Worm (Caenorhabditis elegans) whole organism, L3 larva: ENCODE results near the gene cec-1.
A peak's percentile ranks its signal among the peaks of the same experiment; 100 is the strongest.

ENCODE experiments used
- R02D3.7 ChIP-seq: fragments of 150-350 bp; optimal IDR thresholded peaks from 2 replicates; lab custom pipeline; 2014; ENCODE audit warnings: missing biosample characterization, missing genetic modification characterization
- ZK546.5 ChIP-seq: sonication (generic microtip); optimal IDR thresholded peaks from 2 replicates; lab custom pipeline; 2017; ENCODE audit warnings: missing biosample characterization, missing genetic modification characterization
- aly-2 ChIP-seq: fragments of 150-350 bp; optimal IDR thresholded peaks from 2 replicates; lab custom pipeline; 2014; ENCODE audit warnings: missing biosample characterization, missing genetic modification characterization
- ama-1 ChIP-seq: fragments of 150-350 bp; optimal IDR thresholded peaks from 2 replicates; lab custom pipeline; 2018
- ceh-16 ChIP-seq: sonication (generic microtip); optimal IDR thresholded peaks from 2 replicates; lab custom pipeline; 2017; ENCODE audit warnings: missing biosample characterization, missing genetic modification characterization
- ceh-28 ChIP-seq: fragments of 150-350 bp; optimal IDR thresholded peaks from 2 replicates; lab custom pipeline; 2014; ENCODE audit warnings: missing biosample characterization, missing genetic modification reagents, missing genetic modification characterization
- ceh-82 ChIP-seq: fragments of 150-350 bp; optimal IDR thresholded peaks from 2 replicates; lab custom pipeline; 2014; ENCODE audit warnings: missing biosample characterization, missing genetic modification characterization
- ceh-9 ChIP-seq: sonication (generic microtip); optimal IDR thresholded peaks from 2 replicates; lab custom pipeline; 2018; ENCODE audit warnings: missing biosample characterization, missing genetic modification characterization
- daf-12 ChIP-seq: fragments of 150-350 bp; optimal IDR thresholded peaks from 2 replicates; lab custom pipeline; 2014; ENCODE audit warnings: missing biosample characterization, missing genetic modification reagents, missing genetic modification characterization
- egl-27 ChIP-seq: sonication (generic microtip); optimal IDR thresholded peaks from 4 replicates; lab custom pipeline; 2017; ENCODE audit warnings: missing biosample characterization, missing genetic modification reagents, missing genetic modification characterization
- egl-5 ChIP-seq: fragments of 150-350 bp; optimal IDR thresholded peaks from 2 replicates; lab custom pipeline; 2017; ENCODE audit warnings: missing biosample characterization, missing genetic modification reagents, missing genetic modification characterization, inconsistent platforms
- elt-1 ChIP-seq: fragments of 150-350 bp; optimal IDR thresholded peaks from 2 replicates; lab custom pipeline; 2014; ENCODE audit warnings: missing biosample characterization, missing genetic modification characterization
- elt-2 ChIP-seq: sonication (generic microtip); optimal IDR thresholded peaks from 2 replicates; lab custom pipeline; 2016; ENCODE audit warnings: missing genetic modification reagents, mild to moderate bottlenecking, missing genetic modification characterization, missing compliant biosample characterization
- elt-3 ChIP-seq, 3 experiments: fragments of 150-350 bp in 1 of 3; sonication (generic microtip) in 2 of 3; optimal IDR thresholded peaks; 2 replicates in 2 of 3; 4 replicates in 1 of 3; lab custom pipeline; 2014 to 2017; ENCODE audit warnings: missing biosample characterization in 3 of 3, missing genetic modification characterization in 3 of 3
- eor-1 ChIP-seq, 2 experiments: fragments of 150-350 bp; optimal IDR thresholded peaks; 2 replicates each; lab custom pipeline; 2014 to 2018; ENCODE audit warnings: missing biosample characterization in 2 of 2, missing genetic modification characterization in 2 of 2
- fkh-10 ChIP-seq: sonication (generic microtip); optimal IDR thresholded peaks from 2 replicates; lab custom pipeline; 2017; ENCODE audit warnings: missing biosample characterization, missing genetic modification reagents, missing genetic modification characterization
- fkh-2 ChIP-seq: fragments of 150-350 bp; optimal IDR thresholded peaks from 2 replicates; lab custom pipeline; 2014; ENCODE audit warnings: missing biosample characterization, missing genetic modification reagents, missing genetic modification characterization
- fos-1 ChIP-seq: fragments of 150-350 bp; optimal IDR thresholded peaks from 2 replicates; lab custom pipeline; 2014; ENCODE audit warnings: missing biosample characterization, missing genetic modification characterization
- hmg-11 ChIP-seq: sonication (generic microtip); optimal IDR thresholded peaks from 2 replicates; lab custom pipeline; 2016; ENCODE audit warnings: missing genetic modification characterization, missing compliant biosample characterization
- jun-1 ChIP-seq: fragments of 150-350 bp; optimal IDR thresholded peaks from 2 replicates; lab custom pipeline; 2014; ENCODE audit warnings: missing biosample characterization, missing genetic modification reagents, missing genetic modification characterization
- lin-15B ChIP-seq: fragments of 150-350 bp; optimal IDR thresholded peaks from 2 replicates; lab custom pipeline; 2014; ENCODE audit warnings: missing biosample characterization, missing genetic modification characterization
- lin-39 ChIP-seq: fragments of 150-350 bp; optimal IDR thresholded peaks from 2 replicates; lab custom pipeline; 2018; ENCODE audit warnings: missing biosample characterization, missing genetic modification reagents, missing genetic modification characterization
- lsy-12 ChIP-seq: sonication (generic microtip); optimal IDR thresholded peaks from 2 replicates; lab custom pipeline; 2016; ENCODE audit warnings: mild to moderate bottlenecking, missing genetic modification characterization, missing compliant biosample characterization
- mdl-1 ChIP-seq: fragments of 150-350 bp; optimal IDR thresholded peaks from 2 replicates; lab custom pipeline; 2014; ENCODE audit warnings: missing biosample characterization, missing genetic modification characterization
- mml-1 ChIP-seq: fragments of 150-350 bp; sonication (generic microtip); optimal IDR thresholded peaks from 3 replicates; lab custom pipeline; 2014; ENCODE audit warnings: missing biosample characterization, missing genetic modification characterization
- nfya-1 ChIP-seq: sonication (generic microtip); optimal IDR thresholded peaks from 2 replicates; lab custom pipeline; 2017; ENCODE audit warnings: missing genetic modification characterization, mild to moderate bottlenecking, missing compliant biosample characterization, antibody characterized with exemption, moderate library complexity; ENCODE audit not compliant: insufficient read depth
- nhr-11 ChIP-seq: fragments of 150-350 bp; optimal IDR thresholded peaks from 2 replicates; lab custom pipeline; 2014; ENCODE audit warnings: missing biosample characterization, missing genetic modification characterization
- nhr-12 ChIP-seq: fragments of 150-350 bp; optimal IDR thresholded peaks from 2 replicates; lab custom pipeline; 2014; ENCODE audit warnings: missing biosample characterization, missing genetic modification characterization
- nhr-23 ChIP-seq: fragments of 150-350 bp; optimal IDR thresholded peaks from 2 replicates; lab custom pipeline; 2014; ENCODE audit warnings: missing biosample characterization, missing genetic modification reagents, missing genetic modification characterization
- nhr-237 ChIP-seq: fragments of 150-350 bp; optimal IDR thresholded peaks from 2 replicates; lab custom pipeline; 2014; ENCODE audit warnings: missing biosample characterization, missing genetic modification characterization
- nhr-25 ChIP-seq: sonication (generic microtip); optimal IDR thresholded peaks from 2 replicates; lab custom pipeline; 2017; ENCODE audit warnings: missing biosample characterization, missing genetic modification characterization
- nhr-28 ChIP-seq: fragments of 150-350 bp; optimal IDR thresholded peaks from 2 replicates; lab custom pipeline; 2014; ENCODE audit warnings: missing biosample characterization, missing genetic modification characterization
- nhr-43 ChIP-seq: sonication (generic microtip); optimal IDR thresholded peaks from 2 replicates; lab custom pipeline; 2016; ENCODE audit warnings: mild to moderate bottlenecking, missing genetic modification characterization, missing compliant biosample characterization; ENCODE audit not compliant: poor library complexity, severe bottlenecking
- nhr-67 ChIP-seq: fragments of 150-350 bp; optimal IDR thresholded peaks from 2 replicates; lab custom pipeline; 2014; ENCODE audit warnings: missing biosample characterization, missing genetic modification characterization
- nhr-77 ChIP-seq: fragments of 150-350 bp; optimal IDR thresholded peaks from 2 replicates; lab custom pipeline; 2014; ENCODE audit warnings: missing biosample characterization, missing genetic modification characterization
- pha-4 ChIP-seq: fragments of 150-350 bp; optimal IDR thresholded peaks from 2 replicates; lab custom pipeline; 2014; ENCODE audit warnings: missing biosample characterization, missing genetic modification reagents, missing genetic modification characterization
- pqm-1 ChIP-seq: fragments of 150-350 bp; optimal IDR thresholded peaks from 2 replicates; lab custom pipeline; 2017; ENCODE audit warnings: missing biosample characterization, missing genetic modification characterization, inconsistent platforms
- sea-2 ChIP-seq: fragments of 150-350 bp; sonication (generic microtip); optimal IDR thresholded peaks from 4 replicates; lab custom pipeline; 2014; ENCODE audit warnings: missing biosample characterization, missing genetic modification reagents, missing genetic modification characterization
- skn-1 ChIP-seq: fragments of 150-350 bp; optimal IDR thresholded peaks from 2 replicates; lab custom pipeline; 2014; ENCODE audit warnings: missing biosample characterization, missing genetic modification characterization
- tbx-2 ChIP-seq: sonication (generic microtip); optimal IDR thresholded peaks from 2 replicates; lab custom pipeline; 2016; ENCODE audit warnings: mild to moderate bottlenecking, missing genetic modification characterization, missing compliant biosample characterization
- unc-39 ChIP-seq: sonication (generic microtip); optimal IDR thresholded peaks from 4 replicates; lab custom pipeline; 2017; ENCODE audit warnings: missing biosample characterization, missing genetic modification characterization
- unc-62 ChIP-seq: fragments of 150-350 bp; sonication (generic microtip); optimal IDR thresholded peaks from 4 replicates; lab custom pipeline; 2014; ENCODE audit warnings: missing biosample characterization, missing genetic modification reagents, missing genetic modification characterization
- zag-1 ChIP-seq: fragments of 150-350 bp; optimal IDR thresholded peaks from 2 replicates; lab custom pipeline; 2014; ENCODE audit warnings: missing biosample characterization, missing genetic modification characterization
- ztf-11 ChIP-seq: fragments of 150-350 bp; optimal IDR thresholded peaks from 2 replicates; lab custom pipeline; 2014; ENCODE audit warnings: missing biosample characterization, missing genetic modification characterization
- ztf-4 ChIP-seq: fragments of 150-350 bp; optimal IDR thresholded peaks from 2 replicates; lab custom pipeline; 2014; ENCODE audit warnings: missing biosample characterization, missing genetic modification characterization

Gene cec-1

ce11 chrIII:8425076-8425475 lies 1.1 kb upstream of the cec-1 start (continued):
- no peak for TF ChIP-seq unc-62 (GFP tag; lab: Kevin White, UChicago)

- TF ChIP-seq daf-12 (tag; lab: Kevin White, UChicago) (no peak), eor-1 (tag; optimal IDR thresholded peaks at IDR 0.05; lab: Kevin White, UChicago) (no peak), ceh-82 (tag; lab: Kevin White, UChicago) (no peak), nhr-23 (tag; lab: Kevin White, UChicago) (no peak), hmg-11 (tag; lab: Kevin White, UChicago) (no peak), nfya-1 (peak; percentile 38), sea-2 (no peak), tbx-2 (tag; lab: Kevin White, UChicago) (no peak), zag-1 (tag; lab: Kevin White, UChicago) (no peak), lin-39 (no peak), pha-4 (peak; percentile 46), nhr-25 (tag; lab: Kevin White, UChicago) (no peak), elt-2 (no peak), fos-1 (tag; lab: Kevin White, UChicago) (no peak), ceh-28 (tag; lab: Kevin White, UChicago) (no peak), ztf-11 (tag; lab: Kevin White, UChicago) (no peak), nhr-237 (no peak)
Measured at ce11 chrIII:8429035-8429434, 2.9 kb downstream of the cec-1 start, which contains the start of gene ZK1236.1. Gene ZK1236.1, plus strand, starts transcription at chrIII:8429297.

- no peak for TF ChIP-seq elt-3 (tag; optimal IDR thresholded peaks at IDR 0.05; lab: Kevin White, UChicago)
- no peak for TF ChIP-seq elt-1
- TF ChIP-seq ceh-28 (tag; lab: Kevin White, UChicago) = no peak
- TF ChIP-seq nhr-43 (tag; lab: Kevin White, UChicago) = no peak
- no peak for TF ChIP-seq egl-27 (tag; lab: Kevin White, UChicago)
- no peak for TF ChIP-seq jun-1 (tag; lab: Kevin White, UChicago)
- TF ChIP-seq nhr-23 (tag; lab: Kevin White, UChicago) = no peak
- TF ChIP-seq ztf-11 (tag; lab: Kevin White, UChicago) = no peak
- no peak for TF ChIP-seq daf-12 (tag; lab: Kevin White, UChicago)
- no peak for TF ChIP-seq nhr-77 (tag; lab: Kevin White, UChicago)
- no peak for TF ChIP-seq mdl-1 (tag; lab: Kevin White, UChicago)
Measured at ce11 chrIII:8429497-8429896, 3.4 kb downstream of the cec-1 start.

ce11 chrIII:8432143-8432542 lies 6.0 kb downstream of the cec-1 start, which contains the start of gene ZK1236.5:
Gene ZK1236.5, minus strand, starts transcription at chrIII:8432214.
- TF ChIP-seq pha-4 = peak; percentile 68
- TF ChIP-seq mml-1 = no peak
- no peak for TF ChIP-seq ceh-82 (tag; lab: Kevin White, UChicago)
- no peak for TF ChIP-seq ZK546.5 (tag; lab: Kevin White, UChicago)
- TF ChIP-seq daf-12 (tag; lab: Kevin White, UChicago) = no peak
- TF ChIP-seq nhr-25 (tag; lab: Kevin White, UChicago) = no peak
- TF ChIP-seq nhr-11 (tag; lab: Kevin White, UChicago) = no peak
- peak; percentile 95 for TF ChIP-seq R02D3.7 (tag; lab: Kevin White, UChicago)
- TF ChIP-seq ceh-16 (tag; lab: Kevin White, UChicago) = no peak
- TF ChIP-seq nfya-1 = peak; percentile 56
- no peak for TF ChIP-seq lin-39
- no peak for TF ChIP-seq pqm-1
- no peak for TF ChIP-seq egl-5
- TF ChIP-seq nhr-28 (tag; lab: Kevin White, UChicago) = no peak
- TF ChIP-seq mdl-1 (tag; lab: Kevin White, UChicago) = no peak
- TF ChIP-seq elt-1 = no peak
- TF ChIP-seq lsy-12 (tag; lab: Kevin White, UChicago) = no peak
- no peak for TF ChIP-seq unc-62 (GFP tag; lab: Kevin White, UChicago)
- no peak for TF ChIP-seq nhr-237
- peak; percentile 25 for TF ChIP-seq hmg-11 (tag; lab: Kevin White, UChicago)
- TF ChIP-seq ceh-28 (tag; lab: Kevin White, UChicago) = no peak
- TF ChIP-seq eor-1 (tag; optimal IDR thresholded peaks at IDR 0.05; lab: Kevin White, UChicago) = no peak
- no peak for TF ChIP-seq zag-1 (tag; lab: Kevin White, UChicago)
- no peak for TF ChIP-seq nhr-12 (tag; lab: Kevin White, UChicago)
- no peak for TF ChIP-seq ztf-11 (tag; lab: Kevin White, UChicago)
- TF ChIP-seq elt-2 = no peak
- TF ChIP-seq skn-1 (tag; lab: Kevin White, UChicago) = no peak
- TF ChIP-seq sea-2 = no peak
- TF ChIP-seq unc-39 (tag; lab: Kevin White, UChicago) = no peak
- TF ChIP-seq nhr-23 (tag; lab: Kevin White, UChicago) = no peak
- TF ChIP-seq egl-27 (tag; lab: Kevin White, UChicago) = no peak
- TF ChIP-seq ztf-4 (tag; lab: Kevin White, UChicago) = no peak
- TF ChIP-seq aly-2 (tag; lab: Kevin White, UChicago) = no peak
- TF ChIP-seq nhr-67 (tag; lab: Kevin White, UChicago) = no peak
- TF ChIP-seq jun-1 (tag; lab: Kevin White, UChicago) = no peak
- TF ChIP-seq lin-15B (tag; lab: Kevin White, UChicago) = peak; percentile 55
- no peak for TF ChIP-seq fkh-2 (tag; lab: Kevin White, UChicago)
- TF ChIP-seq ceh-9 (tag; lab: Kevin White, UChicago) = no peak
- no peak for TF ChIP-seq elt-3 (tag; optimal IDR thresholded peaks at IDR 0.05; lab: Kevin White, UChicago)
- TF ChIP-seq fkh-10 (GFP tag; lab: Kevin White, UChicago) = no peak
- TF ChIP-seq ama-1 = no peak
